Worm (Caenorhabditis elegans) whole organism, L4/young adult: ENCODE results near the gene glb-22.

Experiments
- W03F9.2 ChIP-seq: fragments of 150-350 bp; optimal IDR thresholded peaks from 2 replicates; lab custom pipeline; 2014; ENCODE audit warnings: missing biosample characterization, missing genetic modification characterization
- dao-5 ChIP-seq: sonication (generic microtip); optimal IDR thresholded peaks from 2 replicates; lab custom pipeline; 2016; ENCODE audit warnings: missing genotype, missing genetic modification characterization, moderate library complexity, missing compliant biosample characterization
- him-1 ChIP-seq: sonication (generic microtip); optimal IDR thresholded peaks from 2 replicates; lab custom pipeline; 2016; ENCODE audit warnings: missing genotype, missing genetic modification reagents, missing genetic modification characterization, missing compliant biosample characterization

The glb-22 gene

ce11 chrV:14599972-14600371 is at the start of gene glb-22:
Gene glb-22, plus strand, starts transcription at chrV:14600272.
- TF ChIP-seq W03F9.2 (tag; lab: Kevin White, UChicago) (no peak), him-1 (tag; lab: Kevin White, UChicago) (no peak), dao-5 (no peak)

ce11 chrV:14556187-14556586 is 43.9 kb upstream of the glb-22 start, which contains the start of gene srg-47:
Gene srg-47, minus strand, starts transcription at chrV:14556287.
- TF ChIP-seq W03F9.2 (tag; lab: Kevin White, UChicago) (no peak), dao-5 (no peak), him-1 (tag; lab: Kevin White, UChicago) (no peak)

ce11 chrV:14558757-14559156 is 41.3 kb upstream of the glb-22 start, which contains the start of gene C53A5.9:
Gene C53A5.9, minus strand, starts transcription at chrV:14558857.
- TF ChIP-seq dao-5, result no peak
- no peak for TF ChIP-seq W03F9.2 (tag; lab: Kevin White, UChicago)
- TF ChIP-seq him-1 (tag; lab: Kevin White, UChicago), result no peak

ce11 chrV:14559312-14559711 is 40.8 kb upstream of the glb-22 start, which contains the start of gene srt-32:
Gene srt-32, plus strand, starts transcription at chrV:14559612.
- TF ChIP-seq W03F9.2 (tag; lab: Kevin White, UChicago), result no peak
- TF ChIP-seq him-1 (tag; lab: Kevin White, UChicago), result no peak
- no peak for TF ChIP-seq dao-5

- TF ChIP-seq dao-5 (no peak), W03F9.2 (tag; lab: Kevin White, UChicago) (no peak), him-1 (tag; lab: Kevin White, UChicago) (no peak)
Observed at ce11 chrV:14562589-14562988, 37.5 kb upstream of the glb-22 start, which contains the start of gene C53A5.11. Gene C53A5.11, plus strand, starts transcription at chrV:14562889.

ce11 chrV:14576745-14577373 is 23.2 kb upstream of the glb-22 start:
- TF ChIP-seq him-1 (tag; lab: Kevin White, UChicago), result no peak
- no peak for TF ChIP-seq W03F9.2 (tag; lab: Kevin White, UChicago)
- TF ChIP-seq dao-5, result no peak

ce11 chrV:14579619-14580018 is 20.5 kb upstream of the glb-22 start, which contains the start of gene gar-3:
Gene gar-3, minus strand, starts transcription at chrV:14579719.
- TF ChIP-seq him-1 (tag; lab: Kevin White, UChicago) (no peak), dao-5 (no peak), W03F9.2 (tag; lab: Kevin White, UChicago) (no peak)

- no peak for TF ChIP-seq W03F9.2 (tag; lab: Kevin White, UChicago)
- TF ChIP-seq dao-5, result no peak
- no peak for TF ChIP-seq him-1 (tag; lab: Kevin White, UChicago)
Observed at ce11 chrV:14585351-14585750, 14.7 kb upstream of the glb-22 start, which contains the start of gene Y40H4A.2. Gene Y40H4A.2, minus strand, starts transcription at chrV:14585451.

- TF ChIP-seq dao-5, result no peak
- no peak for TF ChIP-seq W03F9.2 (tag; lab: Kevin White, UChicago)
- TF ChIP-seq him-1 (tag; lab: Kevin White, UChicago), result no peak
Observed at ce11 chrV:14594103-14594502, 6.0 kb upstream of the glb-22 start.

ce11 chrV:14594943-14595342 is 5.1 kb upstream of the glb-22 start:
- TF ChIP-seq dao-5 (no peak), him-1 (tag; lab: Kevin White, UChicago) (no peak), W03F9.2 (tag; lab: Kevin White, UChicago) (no peak)

- no peak for TF ChIP-seq him-1 (tag; lab: Kevin White, UChicago)
- no peak for TF ChIP-seq W03F9.2 (tag; lab: Kevin White, UChicago)
- no peak for TF ChIP-seq dao-5
Observed at ce11 chrV:14595984-14596383, 4.1 kb upstream of the glb-22 start.

ce11 chrV:14597005-14597680 is 2.9 kb upstream of the glb-22 start, which contains the start of gene pes-9:
Gene pes-9, minus strand, starts transcription at chrV:14597034.
- no peak for TF ChIP-seq him-1 (tag; lab: Kevin White, UChicago)
- TF ChIP-seq dao-5, result no peak
- no peak for TF ChIP-seq W03F9.2 (tag; lab: Kevin White, UChicago)

- no peak for TF ChIP-seq him-1 (tag; lab: Kevin White, UChicago)
- no peak for TF ChIP-seq W03F9.2 (tag; lab: Kevin White, UChicago)
- TF ChIP-seq dao-5, result no peak
Observed at ce11 chrV:14597681-14598184, 2.3 kb upstream of the glb-22 start, which contains the start of gene R11H6.2. Gene R11H6.2, plus strand, starts transcription at chrV:14598006.

- TF ChIP-seq him-1 (tag; lab: Kevin White, UChicago) (no peak), W03F9.2 (tag; lab: Kevin White, UChicago) (no peak), dao-5 (no peak)
Observed at ce11 chrV:14603755-14604154, 3.7 kb downstream of the glb-22 start.
